Worm (Caenorhabditis elegans): ENCODE results near the gene unc-39.

The unc-39 gene

DNA sequence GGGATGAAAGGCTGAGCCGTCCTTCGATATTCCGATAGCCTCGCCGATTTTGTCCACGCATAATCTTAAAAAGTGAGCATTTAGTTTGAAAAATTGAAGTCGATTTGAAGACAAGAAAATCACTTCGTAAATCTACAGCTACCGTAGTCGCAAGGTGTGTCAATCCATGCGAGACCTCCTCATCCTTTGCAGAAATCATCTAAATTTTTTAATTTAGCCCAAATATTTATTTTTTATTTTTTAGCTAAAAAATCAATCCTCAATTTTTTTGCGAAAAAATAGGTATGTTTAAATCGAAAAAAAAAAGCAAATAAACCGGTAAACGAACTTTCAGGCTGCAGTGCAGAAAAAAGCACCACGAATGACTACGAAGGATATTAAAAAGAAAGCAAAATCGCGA, 44.9 kb downstream of the unc-39 start, which contains the start of the genes nxf-2 and set-31:
TSS of gene nxf-2 (minus strand) at position 101 of the 400 bp plus-strand sequence.
TSS of gene set-31 (plus strand) at position 169 of the 400 bp plus-strand sequence.
- TF ChIP-seq lsl-1 (GFP tag; optimal IDR thresholded peaks at IDR 0.05) (peak; percentile 58), F33H1.4 (GFP tag; IDR thresholded peaks at IDR 0.05) (peak; percentile 46; the same call in 1 of the 2 replicates), lin-40 (tag; optimal IDR thresholded peaks at IDR 0.05) (no peak)

DNA sequence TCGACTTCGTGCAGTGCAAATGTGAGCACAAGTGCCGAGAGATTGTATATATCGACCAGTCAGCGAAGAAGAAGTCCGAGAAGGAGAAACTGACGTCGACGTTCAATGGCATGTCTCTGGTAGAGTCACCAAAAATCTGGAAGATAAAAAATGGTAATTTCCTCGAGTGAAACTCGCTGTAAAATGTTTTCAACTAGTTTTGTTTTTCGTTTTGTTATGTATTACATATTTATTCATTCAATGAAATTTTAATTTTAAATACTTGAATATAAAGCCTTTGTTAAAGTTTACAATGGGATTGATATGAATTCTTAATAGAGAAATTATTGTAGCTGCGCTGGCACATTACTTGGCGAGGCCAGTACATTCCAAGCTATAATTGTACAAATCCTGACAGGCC, 47.0 kb downstream of the unc-39 start:
- TF ChIP-seq C17E4.6 (GFP tag; IDR thresholded peaks at IDR 0.05) (no peak), ets-4 (GFP tag; optimal IDR thresholded peaks at IDR 0.05) (no peak), pbrm-1 (GFP tag; IDR thresholded peaks at IDR 0.05) (peak; percentile 51; the same call in 1 of the 2 replicates), Y95B8A.8 (GFP tag; IDR thresholded peaks at IDR 0.05) (peak; percentile 83; the same call in 1 of the 2 replicates), hrde-1 (tag; optimal IDR thresholded peaks at IDR 0.05; ENCODE audit: borderline replicate concordance) (peak; percentile 77), Y79H2A.3 (GFP tag; conservative IDR thresholded peaks at IDR 0.05) (no peak), sea-2 (GFP tag; IDR thresholded peaks at IDR 0.05) (no peak), snpc-3.4 (tag; optimal IDR thresholded peaks at IDR 0.05) (peak; percentile 8), repo-1 (tag; optimal IDR thresholded peaks at IDR 0.05) (peak; percentile 21), hlh-12 (tag; optimal IDR thresholded peaks at IDR 0.05) (no peak), ztf-18 (tag; optimal IDR thresholded peaks at IDR 0.05) (no peak), madf-6 (GFP tag; IDR thresholded peaks at IDR 0.05) (no peak), ztf-26 (tag; optimal IDR thresholded peaks at IDR 0.05) (no peak), ccch-3 (GFP tag; optimal IDR thresholded peaks at IDR 0.05) (no peak), cebp-1 (GFP tag; IDR thresholded peaks at IDR 0.05) (no peak), cebp-1 (tag; optimal IDR thresholded peaks at IDR 0.05) (peak; percentile 8), lin-54 (GFP tag; optimal IDR thresholded peaks at IDR 0.05) (peak; percentile 4), lir-1 (GFP tag; conservative IDR thresholded peaks at IDR 0.05) (no peak), ama-1 (optimal IDR thresholded peaks at IDR 0.05) (no peak), ama-1 (GFP tag; optimal IDR thresholded peaks at IDR 0.05) (peak in 1 of 2 experiments; percentile 58), lsy-27 (tag; optimal IDR thresholded peaks at IDR 0.05; ENCODE audit: borderline replicate concordance, insufficient read depth) (no peak), rec-8 (tag; optimal IDR thresholded peaks at IDR 0.05) (peak in 1 of 2 experiments; percentile 32), attf-5 (GFP tag; optimal IDR thresholded peaks at IDR 0.05) (no peak), ztf-22 (GFP tag; optimal IDR thresholded peaks at IDR 0.05) (no peak), mcd-1 (GFP tag; IDR thresholded peaks at IDR 0.05) (no peak; the same call in 1 of the 2 replicates)

DNA sequence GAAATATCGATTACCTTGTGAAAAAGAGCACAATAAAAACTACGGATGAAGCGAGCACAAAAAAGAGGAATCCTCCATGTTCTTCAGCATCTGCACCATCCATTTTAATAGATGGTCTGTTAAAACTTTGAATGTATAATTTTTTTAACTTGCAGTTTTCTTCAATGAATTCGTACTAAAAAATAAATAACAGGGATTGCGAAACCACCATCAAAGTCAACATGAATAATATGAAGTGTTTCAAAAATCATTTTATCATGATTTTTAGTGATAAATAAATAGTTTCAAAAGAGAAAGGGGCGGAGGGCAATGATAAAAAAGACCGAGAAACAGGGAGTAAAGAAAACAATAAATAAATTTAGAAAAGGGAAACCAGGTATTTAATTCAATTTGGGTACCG, 48.5 kb downstream of the unc-39 start, which contains the start of gene dhs-22:
TSS of gene dhs-22 (minus strand) at position 116 of the 400 bp plus-strand sequence.
- no peak for TF ChIP-seq rcor-1 (GFP tag; IDR thresholded peaks at IDR 0.05)
- TF ChIP-seq ets-4 (GFP tag; optimal IDR thresholded peaks at IDR 0.05): no peak
- 0 out of 2 replicates have a peak, but pooled peaks have one; percentile 48 for TF ChIP-seq ceh-100 (GFP tag; IDR thresholded peaks at IDR 0.05)
- 0 out of 2 replicates have a peak, but pooled peaks have one; percentile 17 for TF ChIP-seq hmg-1.2 (GFP tag; IDR thresholded peaks at IDR 0.05)
- no peak for TF ChIP-seq sea-2 (GFP tag; IDR thresholded peaks at IDR 0.05)
- peak; percentile 1; the same call in 1 of the 2 replicates for TF ChIP-seq hsf-1 (GFP tag; IDR thresholded peaks at IDR 0.05)
- TF ChIP-seq cebp-1 (GFP tag; IDR thresholded peaks at IDR 0.05): peak; percentile 57; the same call in 1 of the 2 replicates
- peak; percentile 73 for TF ChIP-seq cebp-1 (tag; optimal IDR thresholded peaks at IDR 0.05)
- TF ChIP-seq chd-7 (tag; optimal IDR thresholded peaks at IDR 0.05): no peak
- peak; percentile 55 for TF ChIP-seq madf-6 (GFP tag; IDR thresholded peaks at IDR 0.05)
- TF ChIP-seq snpc-1.1 (tag; optimal IDR thresholded peaks at IDR 0.05; ENCODE audit: insufficient read depth): peak; percentile 4

All from whole organism, young adult.